Worm (Caenorhabditis elegans) whole organism, early embryonic: ENCODE data around the gene F22E5.12.

Experiments
- B0310.2 ChIP-seq: sonication (generic microtip); optimal IDR thresholded peaks from 2 replicates; lab custom pipeline; 2016; ENCODE audit warnings: mild to moderate bottlenecking, missing genetic modification characterization, missing compliant biosample characterization
- aly-1 ChIP-seq: sonication (generic microtip); optimal IDR thresholded peaks from 2 replicates; lab custom pipeline; 2016; ENCODE audit warnings: missing genetic modification characterization, missing compliant biosample characterization
- ama-1 ChIP-seq: fragments of 150-350 bp; optimal IDR thresholded peaks from 2 replicates; lab custom pipeline; 2014
- ceh-36 ChIP-seq: sonication (generic microtip); optimal IDR thresholded peaks from 2 replicates; lab custom pipeline; 2016; ENCODE audit warnings: missing genetic modification characterization, inconsistent platforms, missing compliant biosample characterization
- ets-7 ChIP-seq: sonication (generic microtip); optimal IDR thresholded peaks from 2 replicates; lab custom pipeline; 2016; ENCODE audit warnings: missing genotype, missing genetic modification characterization, missing compliant biosample characterization
- hmbx-1 ChIP-seq: sonication (generic microtip); optimal IDR thresholded peaks from 2 replicates; lab custom pipeline; 2016; ENCODE audit warnings: mild to moderate bottlenecking, missing genetic modification characterization, missing compliant biosample characterization
- hnd-1 ChIP-seq: sonication (generic microtip); optimal IDR thresholded peaks from 2 replicates; lab custom pipeline; 2016; ENCODE audit warnings: missing genetic modification characterization, missing compliant biosample characterization
- pes-1 ChIP-seq: fragments of 200-800 bp; sonication (Bioruptor generic); IDR thresholded peaks from 2 replicates; pipeline ENCODE4 v1.3.6; 2022; ENCODE audit warnings: missing genetic modification reagents, missing genetic modification characterization, missing compliant biosample characterization
- scrt-1 ChIP-seq: fragments of 200-800 bp; sonication (Bioruptor generic); IDR thresholded peaks from 2 replicates; pipeline ENCODE4 v1.3.6; 2022; ENCODE audit warnings: missing genetic modification characterization, missing compliant biosample characterization

DNA sequence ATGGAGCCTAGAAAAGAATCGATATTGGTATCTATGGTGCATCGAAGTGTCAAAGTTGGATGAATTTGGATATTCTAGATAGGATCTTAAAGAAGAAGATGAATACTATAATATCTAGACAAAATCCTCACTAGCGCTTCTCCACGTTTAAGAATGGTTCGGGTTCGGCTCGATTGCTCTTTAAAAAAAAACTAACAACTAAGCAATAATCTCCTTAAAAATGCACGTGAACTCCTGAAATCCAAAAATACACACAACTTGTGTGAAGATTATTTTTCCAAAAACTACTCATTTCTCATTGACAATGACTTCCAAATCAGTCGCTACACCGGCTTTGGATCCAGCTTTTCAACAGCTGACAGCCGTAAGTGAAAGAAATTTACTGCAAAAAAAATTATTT, 15.5 kb downstream of the F22E5.12 start, which contains the start of gene D2062.1:
- TF ChIP-seq aly-1 (tag; lab: Kevin White, UChicago) = no peak
- TF ChIP-seq scrt-1 (GFP tag; lab: Robert Waterston, UW) = no peak
- no peak for TF ChIP-seq ama-1
- TF ChIP-seq hnd-1 = no peak
- no peak for TF ChIP-seq pes-1 (GFP tag; lab: Robert Waterston, UW)
- TF ChIP-seq hmbx-1 = no peak
- no peak for TF ChIP-seq ceh-36 (tag; lab: Kevin White, UChicago)
- TF ChIP-seq B0310.2 (tag; lab: Kevin White, UChicago) = no peak
- no peak for TF ChIP-seq ets-7 (tag; lab: Kevin White, UChicago)
